Fruit fly (Drosophila melanogaster): Measurements from ENCODE around the gene CG17169.

DNA sequence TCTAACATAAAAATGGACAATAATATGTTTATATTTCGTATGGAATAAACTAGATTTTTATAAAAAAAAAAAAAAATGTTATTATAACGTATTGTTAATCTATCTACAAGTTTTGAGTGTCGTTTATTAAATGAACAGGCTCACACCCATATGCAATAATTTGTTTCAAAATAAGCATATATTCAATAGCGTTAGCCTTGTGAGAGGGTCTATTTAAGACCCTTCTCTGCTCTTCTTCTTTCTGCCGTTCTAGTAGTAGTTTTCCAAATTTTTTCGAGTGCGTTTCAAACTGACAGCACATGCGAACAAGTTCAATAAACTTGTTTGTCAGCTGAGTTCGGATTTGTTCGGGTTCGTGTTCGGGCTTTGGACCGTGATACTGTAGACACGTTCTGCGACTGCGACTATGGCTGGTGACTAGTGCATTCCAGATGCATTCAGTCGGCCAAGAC lies 13.2 kb upstream of the CG17169 start:
- no peak for TF ChIP-seq CG8478 (optimal IDR thresholded peaks at IDR 0.05)
- TF ChIP-seq CTCF (optimal IDR thresholded peaks at IDR 0.05), result no peak

Data from S2 (cell line).